Fruit fly (Drosophila melanogaster): ENCODE measurements around the gene Cpr76Bc.

DNA sequence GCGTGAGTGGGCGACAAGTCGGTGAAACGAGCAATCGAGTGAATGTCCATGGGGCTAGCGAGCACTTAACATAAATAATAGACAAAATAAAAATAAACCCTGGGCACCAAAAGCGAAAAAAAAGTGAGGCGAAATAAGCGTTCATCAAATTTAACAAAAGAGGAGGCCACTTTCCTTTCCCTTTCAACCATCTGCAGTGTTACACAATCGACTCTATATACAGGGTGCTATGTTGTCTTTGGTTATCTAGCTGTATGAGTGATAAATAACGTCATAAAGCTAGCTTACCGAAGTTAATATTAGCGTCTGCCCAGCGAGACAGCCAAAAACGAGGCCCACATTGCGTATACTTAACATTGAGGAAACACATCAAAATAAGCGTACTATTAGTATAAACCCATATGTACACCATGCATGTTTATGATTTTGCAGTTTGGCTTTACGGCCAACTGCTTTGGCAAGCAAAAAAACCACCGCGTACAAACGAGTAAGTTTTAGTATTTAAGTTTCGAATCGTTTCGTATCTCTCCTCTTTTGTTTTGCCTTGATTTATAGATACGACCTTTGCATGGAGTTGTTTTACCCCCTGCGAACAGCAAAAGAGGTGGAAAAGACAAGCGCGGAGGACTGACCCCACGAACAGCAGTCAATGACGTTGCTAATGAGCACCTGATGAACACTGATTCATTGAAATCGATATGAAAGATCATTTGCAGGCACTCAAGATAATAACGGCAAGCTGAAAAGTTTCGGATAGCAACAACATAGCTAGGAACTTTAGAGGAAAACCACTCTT, 44.4 kb downstream of the Cpr76Bc start:
- TF ChIP-seq CG11617 (GFP tag; optimal IDR thresholded peaks at IDR 0.05) = no peak
- TF ChIP-seq Hr96 (GFP tag; optimal IDR thresholded peaks at IDR 0.05) = no peak
- TF ChIP-seq CG7045 (GFP tag; optimal IDR thresholded peaks at IDR 0.05) = no peak
- no peak for TF ChIP-seq CG5204 (GFP tag; optimal IDR thresholded peaks at IDR 0.05)
- TF ChIP-seq CG12768 (GFP tag; optimal IDR thresholded peaks at IDR 0.05) = no peak
- TF ChIP-seq Mnt (GFP tag; optimal IDR thresholded peaks at IDR 0.05) = no peak
- no peak for TF ChIP-seq pad (GFP tag; optimal IDR thresholded peaks at IDR 0.05)
- no peak for TF ChIP-seq kay (GFP tag; ENCODE audit: borderline replicate concordance)
- TF ChIP-seq Crg-1 (GFP tag; optimal IDR thresholded peaks at IDR 0.05) = no peak
- no peak for TF ChIP-seq CG33017 (tag; optimal IDR thresholded peaks at IDR 0.05)
- no peak for TF ChIP-seq CG14711 (tag; optimal IDR thresholded peaks at IDR 0.05)
